Worm (Caenorhabditis elegans) whole organism, L3 larva: ENCODE results near the gene pxd-1.

Source experiments
- R02D3.7 ChIP-seq: fragments of 150-350 bp; optimal IDR thresholded peaks from 2 replicates; lab custom pipeline; 2014; ENCODE audit warnings: missing biosample characterization, missing genetic modification characterization
- ZK546.5 ChIP-seq: sonication (generic microtip); optimal IDR thresholded peaks from 2 replicates; lab custom pipeline; 2017; ENCODE audit warnings: missing biosample characterization, missing genetic modification characterization
- aly-2 ChIP-seq: fragments of 150-350 bp; optimal IDR thresholded peaks from 2 replicates; lab custom pipeline; 2014; ENCODE audit warnings: missing biosample characterization, missing genetic modification characterization
- ama-1 ChIP-seq: fragments of 150-350 bp; optimal IDR thresholded peaks from 2 replicates; lab custom pipeline; 2018
- ceh-28 ChIP-seq: fragments of 150-350 bp; optimal IDR thresholded peaks from 2 replicates; lab custom pipeline; 2014; ENCODE audit warnings: missing biosample characterization, missing genetic modification reagents, missing genetic modification characterization
- egl-27 ChIP-seq: sonication (generic microtip); optimal IDR thresholded peaks from 4 replicates; lab custom pipeline; 2017; ENCODE audit warnings: missing biosample characterization, missing genetic modification reagents, missing genetic modification characterization
- egl-5 ChIP-seq: fragments of 150-350 bp; optimal IDR thresholded peaks from 2 replicates; lab custom pipeline; 2017; ENCODE audit warnings: missing biosample characterization, missing genetic modification reagents, missing genetic modification characterization, inconsistent platforms
- elt-1 ChIP-seq: fragments of 150-350 bp; optimal IDR thresholded peaks from 2 replicates; lab custom pipeline; 2014; ENCODE audit warnings: missing biosample characterization, missing genetic modification characterization
- elt-2 ChIP-seq: sonication (generic microtip); optimal IDR thresholded peaks from 2 replicates; lab custom pipeline; 2016; ENCODE audit warnings: missing genetic modification reagents, mild to moderate bottlenecking, missing genetic modification characterization, missing compliant biosample characterization
- elt-3 ChIP-seq, 3 experiments: fragments of 150-350 bp in 1 of 3; sonication (generic microtip) in 2 of 3; optimal IDR thresholded peaks; 2 replicates in 2 of 3; 4 replicates in 1 of 3; lab custom pipeline; 2014 to 2017; ENCODE audit warnings: missing biosample characterization in 3 of 3, missing genetic modification characterization in 3 of 3
- eor-1 ChIP-seq, 2 experiments: fragments of 150-350 bp; optimal IDR thresholded peaks; 2 replicates each; lab custom pipeline; 2014 to 2018; ENCODE audit warnings: missing biosample characterization in 2 of 2, missing genetic modification characterization in 2 of 2
- fkh-10 ChIP-seq: sonication (generic microtip); optimal IDR thresholded peaks from 2 replicates; lab custom pipeline; 2017; ENCODE audit warnings: missing biosample characterization, missing genetic modification reagents, missing genetic modification characterization
- fos-1 ChIP-seq: fragments of 150-350 bp; optimal IDR thresholded peaks from 2 replicates; lab custom pipeline; 2014; ENCODE audit warnings: missing biosample characterization, missing genetic modification characterization
- lin-15B ChIP-seq: fragments of 150-350 bp; optimal IDR thresholded peaks from 2 replicates; lab custom pipeline; 2014; ENCODE audit warnings: missing biosample characterization, missing genetic modification characterization
- lin-39 ChIP-seq: fragments of 150-350 bp; optimal IDR thresholded peaks from 2 replicates; lab custom pipeline; 2018; ENCODE audit warnings: missing biosample characterization, missing genetic modification reagents, missing genetic modification characterization
- mdl-1 ChIP-seq: fragments of 150-350 bp; optimal IDR thresholded peaks from 2 replicates; lab custom pipeline; 2014; ENCODE audit warnings: missing biosample characterization, missing genetic modification characterization
- mml-1 ChIP-seq: fragments of 150-350 bp; sonication (generic microtip); optimal IDR thresholded peaks from 3 replicates; lab custom pipeline; 2014; ENCODE audit warnings: missing biosample characterization, missing genetic modification characterization
- nfya-1 ChIP-seq: sonication (generic microtip); optimal IDR thresholded peaks from 2 replicates; lab custom pipeline; 2017; ENCODE audit warnings: missing genetic modification characterization, mild to moderate bottlenecking, missing compliant biosample characterization, antibody characterized with exemption, moderate library complexity; ENCODE audit not compliant: insufficient read depth
- nhr-11 ChIP-seq: fragments of 150-350 bp; optimal IDR thresholded peaks from 2 replicates; lab custom pipeline; 2014; ENCODE audit warnings: missing biosample characterization, missing genetic modification characterization
- nhr-12 ChIP-seq: fragments of 150-350 bp; optimal IDR thresholded peaks from 2 replicates; lab custom pipeline; 2014; ENCODE audit warnings: missing biosample characterization, missing genetic modification characterization
- nhr-237 ChIP-seq: fragments of 150-350 bp; optimal IDR thresholded peaks from 2 replicates; lab custom pipeline; 2014; ENCODE audit warnings: missing biosample characterization, missing genetic modification characterization
- nhr-25 ChIP-seq: sonication (generic microtip); optimal IDR thresholded peaks from 2 replicates; lab custom pipeline; 2017; ENCODE audit warnings: missing biosample characterization, missing genetic modification characterization
- nhr-43 ChIP-seq: sonication (generic microtip); optimal IDR thresholded peaks from 2 replicates; lab custom pipeline; 2016; ENCODE audit warnings: mild to moderate bottlenecking, missing genetic modification characterization, missing compliant biosample characterization; ENCODE audit not compliant: poor library complexity, severe bottlenecking
- nhr-76 ChIP-seq: fragments of 150-350 bp; sonication (generic microtip); optimal IDR thresholded peaks from 5 replicates; lab custom pipeline; 2014; ENCODE audit warnings: missing biosample characterization, missing genetic modification characterization
- nhr-77 ChIP-seq: fragments of 150-350 bp; optimal IDR thresholded peaks from 2 replicates; lab custom pipeline; 2014; ENCODE audit warnings: missing biosample characterization, missing genetic modification characterization
- pha-4 ChIP-seq: fragments of 150-350 bp; optimal IDR thresholded peaks from 2 replicates; lab custom pipeline; 2014; ENCODE audit warnings: missing biosample characterization, missing genetic modification reagents, missing genetic modification characterization
- pqm-1 ChIP-seq: fragments of 150-350 bp; optimal IDR thresholded peaks from 2 replicates; lab custom pipeline; 2017; ENCODE audit warnings: missing biosample characterization, missing genetic modification characterization, inconsistent platforms
- skn-1 ChIP-seq: fragments of 150-350 bp; optimal IDR thresholded peaks from 2 replicates; lab custom pipeline; 2014; ENCODE audit warnings: missing biosample characterization, missing genetic modification characterization
- snpc-4 ChIP-seq: fragments of 150-350 bp; optimal IDR thresholded peaks from 2 replicates; lab custom pipeline; 2014; ENCODE audit warnings: missing biosample characterization, missing genetic modification characterization
- tbx-2 ChIP-seq: sonication (generic microtip); optimal IDR thresholded peaks from 2 replicates; lab custom pipeline; 2016; ENCODE audit warnings: mild to moderate bottlenecking, missing genetic modification characterization, missing compliant biosample characterization
- unc-62 ChIP-seq: fragments of 150-350 bp; sonication (generic microtip); optimal IDR thresholded peaks from 4 replicates; lab custom pipeline; 2014; ENCODE audit warnings: missing biosample characterization, missing genetic modification reagents, missing genetic modification characterization
- zag-1 ChIP-seq: fragments of 150-350 bp; optimal IDR thresholded peaks from 2 replicates; lab custom pipeline; 2014; ENCODE audit warnings: missing biosample characterization, missing genetic modification characterization
- ztf-11 ChIP-seq: fragments of 150-350 bp; optimal IDR thresholded peaks from 2 replicates; lab custom pipeline; 2014; ENCODE audit warnings: missing biosample characterization, missing genetic modification characterization

pxd-1 gene

DNA sequence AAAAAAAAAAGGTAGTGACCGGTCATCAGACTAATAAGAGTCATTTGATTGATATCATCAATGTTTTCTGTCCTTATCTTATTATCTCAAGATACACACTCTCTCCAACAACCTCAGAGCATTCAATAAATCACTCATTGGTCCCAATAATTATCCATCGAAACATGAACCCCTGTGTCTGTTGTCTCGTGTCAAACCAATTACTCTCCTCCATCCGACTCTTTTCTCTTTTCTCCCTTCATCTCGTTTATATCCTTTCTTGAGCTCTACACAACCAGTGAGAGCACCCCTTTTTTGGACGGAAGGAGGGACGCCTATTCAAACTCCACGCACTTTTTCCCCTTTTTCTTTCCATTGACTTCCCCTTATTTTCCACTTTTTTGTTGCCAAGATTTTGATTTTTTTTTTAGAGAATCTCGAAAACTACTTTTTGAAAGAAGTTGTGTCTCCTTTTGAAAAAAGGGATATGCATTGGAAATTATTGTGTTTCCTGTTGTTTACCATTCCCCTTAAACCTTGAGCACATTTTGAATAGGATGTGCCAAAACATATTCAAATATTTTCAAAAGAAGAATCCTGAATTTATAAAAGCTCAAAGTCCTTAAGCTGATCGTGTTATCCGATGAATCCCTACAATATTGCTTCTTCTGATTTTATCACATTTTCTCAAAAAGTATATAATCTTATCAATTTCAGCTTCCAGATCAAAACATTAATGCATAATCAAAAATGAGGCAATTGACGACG, at the start of gene pxd-1:
TSS of gene pxd-1 (plus strand) at position 697 of the 747 bp plus-strand sequence.
- TF ChIP-seq fkh-10 (GFP tag; lab: Kevin White, UChicago) (peak; percentile 70), nfya-1 (tag; lab: Kevin White, UChicago) (peak; percentile 57), nhr-25 (no peak), lin-39 (peak; percentile 24), egl-5 (peak; percentile 19)

- TF ChIP-seq lin-15B (tag; lab: Kevin White, UChicago) (no peak), snpc-4 (tag; lab: Kevin White, UChicago) (no peak), nhr-237 (tag; lab: Kevin White, UChicago) (no peak), nhr-76 (tag; lab: Kevin White, UChicago) (no peak), fkh-10 (GFP tag; lab: Kevin White, UChicago) (no peak), skn-1 (tag; lab: Kevin White, UChicago) (no peak), ztf-11 (no peak), pqm-1 (tag; lab: Kevin White, UChicago) (no peak)
These were observed 49.6 kb upstream of the pxd-1 start, which contains the start of gene F37A8.5 for ce11 chrIII:3956293-3956692. Gene F37A8.5 (plus strand): TSS chrIII:3956624.

- TF ChIP-seq nhr-11 (tag; lab: Kevin White, UChicago) (no peak), snpc-4 (tag; lab: Kevin White, UChicago) (peak; percentile 72), nhr-77 (tag; lab: Kevin White, UChicago) (no peak), R02D3.7 (tag; lab: Kevin White, UChicago) (no peak), unc-62 (GFP tag; lab: Kevin White, UChicago) (no peak), zag-1 (tag; lab: Kevin White, UChicago) (no peak), nfya-1 (tag; lab: Kevin White, UChicago) (no peak), tbx-2 (no peak), nhr-25 (no peak), ama-1 (lab: Kevin White, UChicago) (peak; percentile 69), nhr-43 (tag; lab: Kevin White, UChicago) (no peak), mdl-1 (tag; lab: Kevin White, UChicago) (no peak), egl-5 (peak; percentile 8), fos-1 (tag; lab: Kevin White, UChicago) (no peak), pqm-1 (tag; lab: Kevin White, UChicago) (no peak), eor-1 (tag; optimal IDR thresholded peaks at IDR 0.05; lab: Kevin White, UChicago) (no peak), aly-2 (no peak)
These were observed 48.7 kb upstream of the pxd-1 start for ce11 chrIII:3957119-3957739.

- TF ChIP-seq pha-4, result peak; percentile 10
- peak; percentile 51 for TF ChIP-seq ama-1 (lab: Kevin White, UChicago)
- no peak for TF ChIP-seq egl-27
These were observed 48.1 kb upstream of the pxd-1 start for ce11 chrIII:3957850-3958249.

DNA sequence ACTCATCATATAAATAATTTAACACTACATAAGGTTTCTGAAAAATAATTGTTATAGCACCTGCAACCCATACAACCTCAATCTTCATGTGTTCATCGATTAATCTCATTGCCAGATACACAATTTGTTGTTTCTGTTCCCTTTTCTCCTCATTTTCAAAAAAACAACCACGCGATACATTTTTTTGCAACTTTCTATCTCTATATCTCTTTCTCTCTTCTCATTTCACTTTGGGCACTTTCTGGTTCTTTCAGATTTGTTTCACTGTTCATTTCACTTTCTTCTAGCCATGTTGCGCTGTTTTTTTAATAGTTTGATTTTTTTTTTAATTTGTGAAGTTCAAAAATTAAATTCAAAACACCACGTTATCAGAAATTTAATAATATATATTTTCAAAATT, 46.7 kb upstream of the pxd-1 start:
- no peak for TF ChIP-seq nhr-76 (tag; lab: Kevin White, UChicago)
- no peak for TF ChIP-seq mml-1 (tag; lab: Kevin White, UChicago)
- TF ChIP-seq snpc-4 (tag; lab: Kevin White, UChicago), result no peak
- no peak for TF ChIP-seq ceh-28 (tag; lab: Kevin White, UChicago)
- TF ChIP-seq elt-3 (tag; optimal IDR thresholded peaks at IDR 0.05; lab: Kevin White, UChicago), result no peak

- TF ChIP-seq ama-1 (lab: Kevin White, UChicago) (no peak), pqm-1 (tag; lab: Kevin White, UChicago) (peak; percentile 38), nfya-1 (tag; lab: Kevin White, UChicago) (peak; percentile 3), fos-1 (tag; lab: Kevin White, UChicago) (no peak), nhr-76 (tag; lab: Kevin White, UChicago) (no peak), eor-1 (tag; optimal IDR thresholded peaks at IDR 0.05; lab: Kevin White, UChicago) (no peak), nhr-12 (tag; lab: Kevin White, UChicago) (no peak), elt-2 (tag; lab: Kevin White, UChicago) (peak; percentile 46), pha-4 (peak; percentile 71), elt-1 (tag; lab: Kevin White, UChicago) (no peak), lin-15B (tag; lab: Kevin White, UChicago) (no peak), ZK546.5 (tag; lab: Kevin White, UChicago) (no peak)
These were observed 46.0 kb upstream of the pxd-1 start, which contains the start of gene R10E9.3 for ce11 chrIII:3959987-3960386. Gene R10E9.3 (plus strand): TSS chrIII:3960221.
